Worm (Caenorhabditis elegans): Measurements from ENCODE around the gene popl-1.
A peak's percentile ranks its signal among the peaks of the same experiment; 100 is the strongest.

Gene popl-1

DNA sequence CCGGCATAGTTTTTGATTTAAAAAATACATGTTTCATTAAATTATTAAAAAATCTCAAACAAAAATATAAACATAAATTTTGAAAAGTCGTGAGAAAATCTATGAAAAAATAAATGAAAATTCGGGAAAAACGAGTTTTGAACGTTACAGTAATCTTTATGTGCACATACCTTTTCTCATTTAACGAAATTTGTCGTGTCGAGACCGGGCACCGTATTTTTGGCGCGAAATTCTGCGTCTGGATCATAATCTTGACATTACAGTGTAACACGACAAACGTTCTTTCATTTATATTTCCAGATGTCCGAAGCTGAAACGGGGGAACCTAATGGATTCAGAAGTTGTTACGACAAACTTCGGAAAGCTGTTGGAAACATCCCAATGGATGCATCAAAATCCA is 41.2 kb downstream of the popl-1 start, which contains the start of gene C16A3.2:
C16A3.2 (plus strand) TSS at position 301 of the 400 bp plus-strand sequence.
- no peak for TF ChIP-seq T20F7.1 (GFP tag; optimal IDR thresholded peaks at IDR 0.05)
- TF ChIP-seq zfp-3 (GFP tag; conservative IDR thresholded peaks at IDR 0.05): no peak
- TF ChIP-seq nhr-41 (GFP tag; IDR thresholded peaks at IDR 0.05): no peak
- no peak for TF ChIP-seq gei-8 (GFP tag; optimal IDR thresholded peaks at IDR 0.05)
- TF ChIP-seq nhr-237 (tag; optimal IDR thresholded peaks at IDR 0.05): no peak
- TF ChIP-seq dmd-8 (GFP tag; IDR thresholded peaks at IDR 0.05): no peak
- no peak for TF ChIP-seq mes-2 (tag; optimal IDR thresholded peaks at IDR 0.05; ENCODE audit: poor library complexity, severe bottlenecking)
- TF ChIP-seq duxl-1 (tag; optimal IDR thresholded peaks at IDR 0.05; ENCODE audit: poor library complexity): no peak
- TF ChIP-seq ceh-32 (tag; optimal IDR thresholded peaks at IDR 0.05; ENCODE audit: poor library complexity): no peak
- TF ChIP-seq php-3 (GFP tag; IDR thresholded peaks at IDR 0.05): no peak
- TF ChIP-seq lir-3 (tag; optimal IDR thresholded peaks at IDR 0.05): no peak

DNA sequence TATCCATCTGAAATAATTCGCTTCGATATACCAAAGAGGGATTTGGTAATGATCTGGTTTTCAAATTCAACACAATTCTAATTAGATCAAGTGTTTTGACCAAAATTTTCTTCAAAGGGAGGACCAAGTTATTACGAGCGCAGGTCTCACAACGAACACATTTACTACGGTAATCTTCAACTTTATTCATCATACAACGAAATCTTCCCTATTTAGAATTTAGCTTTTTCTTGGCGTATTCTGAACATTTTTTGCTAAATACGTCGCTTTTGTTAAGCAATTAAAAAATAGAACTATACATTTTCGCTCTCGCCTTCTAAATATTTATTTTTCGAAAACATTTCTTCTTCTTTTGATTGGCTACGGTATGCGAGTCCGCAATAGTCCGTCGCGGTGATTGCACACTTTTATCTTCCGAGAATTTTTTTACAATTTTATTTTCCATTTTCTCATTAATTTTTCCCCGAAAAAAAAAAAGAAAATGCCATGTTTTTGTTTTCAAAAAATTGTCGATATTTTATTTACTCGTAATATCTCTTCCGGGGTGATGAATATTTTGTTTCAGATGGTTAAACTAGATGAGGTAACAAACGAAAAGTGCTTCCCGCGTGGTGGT is 47.6 kb downstream of the popl-1 start, which contains the start of gene let-716:
let-716 (plus strand) TSS at position 566 of the 616 bp plus-strand sequence.
- TF ChIP-seq daf-12 (tag; optimal IDR thresholded peaks at IDR 0.05) (no peak), madf-5 (GFP tag; IDR thresholded peaks at IDR 0.05) (no peak), ces-1 (GFP tag; optimal IDR thresholded peaks at IDR 0.05) (no peak), Y105C5A.15 (GFP tag; IDR thresholded peaks at IDR 0.05) (no peak), saeg-2 (GFP tag; IDR thresholded peaks at IDR 0.05) (no peak), ceh-28 (tag; optimal IDR thresholded peaks at IDR 0.05) (no peak), nhr-48 (tag; optimal IDR thresholded peaks at IDR 0.05) (no peak), nhr-28 (tag; optimal IDR thresholded peaks at IDR 0.05) (peak; percentile 5), T26A8.4 (GFP tag; IDR thresholded peaks at IDR 0.05) (no peak), mes-2 (tag; optimal IDR thresholded peaks at IDR 0.05; ENCODE audit: poor library complexity, severe bottlenecking) (peak; percentile 40), D1046.2 (GFP tag; IDR thresholded peaks at IDR 0.05) (no peak), dmd-8 (GFP tag; IDR thresholded peaks at IDR 0.05) (no peak), vab-7 (GFP tag; IDR thresholded peaks at IDR 0.05) (no peak), zip-2 (tag; optimal IDR thresholded peaks at IDR 0.05) (no peak), mdt-29 (GFP tag; IDR thresholded peaks at IDR 0.05) (no peak), hlh-30 (tag; optimal IDR thresholded peaks at IDR 0.05; ENCODE audit: insufficient read depth) (no peak), lim-7 (GFP tag; IDR thresholded peaks at IDR 0.05) (no peak), lsy-2 (tag; optimal IDR thresholded peaks at IDR 0.05) (peak; percentile 56 to 97), jun-1 (tag; optimal IDR thresholded peaks at IDR 0.05) (no peak), daf-19 (GFP tag; conservative IDR thresholded peaks at IDR 0.05) (no peak), ceh-82 (tag; optimal IDR thresholded peaks at IDR 0.05) (no peak), ceh-32 (tag; optimal IDR thresholded peaks at IDR 0.05; ENCODE audit: poor library complexity) (no peak), nhr-76 (tag; optimal IDR thresholded peaks at IDR 0.05) (no peak), nhr-10 (tag; optimal IDR thresholded peaks at IDR 0.05) (no peak), F10B5.3 (tag; optimal IDR thresholded peaks at IDR 0.05) (no peak), tag-97 (GFP tag; IDR thresholded peaks at IDR 0.05) (no peak), hlh-11 (tag; optimal IDR thresholded peaks at IDR 0.05) (no peak), unc-130 (GFP tag; optimal IDR thresholded peaks at IDR 0.05) (no peak), nhr-77 (tag; optimal IDR thresholded peaks at IDR 0.05) (no peak), set-16 (GFP tag; IDR thresholded peaks at IDR 0.05) (no peak), daf-16 (GFP tag; optimal IDR thresholded peaks at IDR 0.05) (no peak), daf-16 (tag; optimal IDR thresholded peaks at IDR 0.05) (no peak), dmd-9 (GFP tag; IDR thresholded peaks at IDR 0.05) (no peak), mxl-2 (GFP tag; conservative IDR thresholded peaks at IDR 0.05) (no peak), F44E2.7 (GFP tag; IDR thresholded peaks at IDR 0.05) (no peak), spr-1 (tag; optimal IDR thresholded peaks at IDR 0.05) (no peak), dpl-1 (GFP tag; optimal IDR thresholded peaks at IDR 0.05) (peak; percentile 24), mep-1 (tag; optimal IDR thresholded peaks at IDR 0.05) (peak; percentile 8), ceh-62 (tag; optimal IDR thresholded peaks at IDR 0.05) (no peak), zip-11 (GFP tag; IDR thresholded peaks at IDR 0.05) (no peak), ztf-7 (tag; optimal IDR thresholded peaks at IDR 0.05) (no peak), dve-1 (tag; optimal IDR thresholded peaks at IDR 0.05; ENCODE audit: insufficient read depth) (peak; percentile 19)

All from whole organism, L4 larva.